Worm (Caenorhabditis elegans): ENCODE measurements around the gene ldb-1.

Gene ldb-1

ce11 chrX:11079667-11080066 is 51.0 kb downstream of the ldb-1 start, which contains the start of gene W04G3.13:
TSS of gene W04G3.13 (minus strand) at chrX:11079767.
- TF ChIP-seq nhr-28 (tag; optimal IDR thresholded peaks at IDR 0.05) (no peak), ceh-83 (GFP tag; optimal IDR thresholded peaks at IDR 0.05) (no peak), nhr-2 (tag; optimal IDR thresholded peaks at IDR 0.05) (no peak), pha-4 (tag; optimal IDR thresholded peaks at IDR 0.05) (no peak), mab-5 (tag; optimal IDR thresholded peaks at IDR 0.05) (no peak), tbx-8 (GFP tag; optimal IDR thresholded peaks at IDR 0.05) (no peak)

DNA sequence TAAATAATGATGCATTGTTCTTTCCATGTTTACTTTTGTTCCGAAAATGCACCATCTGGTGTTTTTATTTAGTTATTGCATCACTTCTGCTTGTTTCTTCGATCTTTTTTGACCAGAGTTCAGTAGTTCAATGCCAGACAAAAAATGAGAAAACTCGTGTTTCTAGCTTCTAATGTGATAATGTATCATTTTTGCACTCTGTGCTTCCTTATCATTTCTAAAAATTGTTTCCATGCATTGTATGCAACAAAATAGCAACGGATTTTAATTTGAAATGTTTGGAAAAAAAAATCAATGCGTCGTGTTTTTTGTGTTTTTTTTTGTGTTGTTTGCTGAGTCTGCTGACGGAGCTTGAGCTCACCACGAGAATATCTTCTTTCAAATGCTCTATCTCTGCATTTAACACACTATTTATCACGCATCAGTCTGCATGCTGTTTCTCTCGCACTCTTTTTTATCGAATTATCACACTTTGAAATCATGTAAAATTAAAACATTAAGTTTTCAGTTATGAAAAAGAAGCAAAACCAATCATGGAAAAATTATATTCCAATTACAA is 51.5 kb downstream of the ldb-1 start, which contains the start of gene sulp-7:
Gene sulp-7, plus strand, starts transcription at position 509 of the 559 bp plus-strand sequence.
- no peak for TF ChIP-seq hlh-1 (tag; optimal IDR thresholded peaks at IDR 0.05)
- TF ChIP-seq mep-1 (tag; optimal IDR thresholded peaks at IDR 0.05): no peak
- TF ChIP-seq elt-1 (tag; optimal IDR thresholded peaks at IDR 0.05; ENCODE audit: borderline replicate concordance, insufficient read depth): no peak
- TF ChIP-seq lsy-2 (tag; optimal IDR thresholded peaks at IDR 0.05): no peak
- TF ChIP-seq flh-1 (GFP tag; optimal IDR thresholded peaks at IDR 0.05): no peak
- TF ChIP-seq ceh-39 (tag; optimal IDR thresholded peaks at IDR 0.05): no peak
- TF ChIP-seq cnd-1 (tag; optimal IDR thresholded peaks at IDR 0.05): no peak
- no peak for TF ChIP-seq nhr-76 (tag; optimal IDR thresholded peaks at IDR 0.05)
- no peak for TF ChIP-seq tbx-8 (GFP tag; optimal IDR thresholded peaks at IDR 0.05)
- no peak for TF ChIP-seq ces-1 (GFP tag; optimal IDR thresholded peaks at IDR 0.05)
- no peak for TF ChIP-seq nhr-12 (tag; optimal IDR thresholded peaks at IDR 0.05)
- TF ChIP-seq ztf-11 (tag; optimal IDR thresholded peaks at IDR 0.05): no peak
- TF ChIP-seq nhr-2 (tag; optimal IDR thresholded peaks at IDR 0.05): no peak

- TF ChIP-seq nhr-76 (tag; optimal IDR thresholded peaks at IDR 0.05): no peak
- TF ChIP-seq lsy-2 (tag; optimal IDR thresholded peaks at IDR 0.05): no peak
These were observed 56.4 kb downstream of the ldb-1 start, which contains the start of gene W04G3.7 for ce11 chrX:11085162-11085561. TSS of gene W04G3.7 (minus strand) at chrX:11085262.

DNA sequence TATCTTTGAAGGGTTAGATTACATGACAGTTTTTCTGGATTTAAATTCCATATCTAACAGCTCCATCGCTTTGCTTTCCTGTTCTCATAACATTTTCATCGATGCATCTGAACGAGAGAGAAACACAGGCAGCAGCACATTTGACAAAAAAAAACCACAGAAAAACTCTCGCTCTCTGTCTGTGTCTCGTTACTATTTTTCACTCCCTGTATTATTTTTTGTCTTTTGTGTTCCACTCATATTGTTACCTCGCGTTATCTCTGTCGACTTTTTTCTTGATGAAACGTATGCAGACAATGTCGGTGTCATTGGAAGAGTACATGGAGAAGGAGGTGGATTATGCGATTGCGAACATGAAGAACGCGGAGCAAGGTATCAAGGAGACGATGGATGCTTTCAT is 60.2 kb downstream of the ldb-1 start, which contains the start of gene W04G3.11:
Gene W04G3.11, plus strand, starts transcription at position 244 of the 400 bp plus-strand sequence.
- TF ChIP-seq nhr-28 (tag; optimal IDR thresholded peaks at IDR 0.05): no peak
- TF ChIP-seq elt-3 (tag; optimal IDR thresholded peaks at IDR 0.05): no peak
- TF ChIP-seq unc-39 (tag; optimal IDR thresholded peaks at IDR 0.05): no peak
- no peak for TF ChIP-seq lin-13 (tag; optimal IDR thresholded peaks at IDR 0.05)
- no peak for TF ChIP-seq flh-1 (GFP tag; optimal IDR thresholded peaks at IDR 0.05)
- no peak for TF ChIP-seq lsy-2 (tag; optimal IDR thresholded peaks at IDR 0.05)
- TF ChIP-seq nhr-76 (tag; optimal IDR thresholded peaks at IDR 0.05): no peak
- no peak for TF ChIP-seq unc-62 (GFP tag; optimal IDR thresholded peaks at IDR 0.05)
- TF ChIP-seq mab-5 (tag; optimal IDR thresholded peaks at IDR 0.05): no peak
- TF ChIP-seq tbx-8 (GFP tag; optimal IDR thresholded peaks at IDR 0.05): no peak
- TF ChIP-seq snpc-4 (tag; optimal IDR thresholded peaks at IDR 0.05): no peak

Measured in whole organism, mixed stage, embryonic.